Fruit fly (Drosophila melanogaster) whole organism, embryonic: ENCODE measurements around the gene Rab39.

Experiments used
- CG4730 ChIP-seq: fragments of 200-800 bp; sonication (Bioruptor generic); IDR thresholded peaks from 2 replicates; pipeline ENCODE4 v1.3.6; 2022; ENCODE audit warnings: missing biosample characterization, missing genetic modification characterization
- Hr78 ChIP-seq, 2 experiments: fragments of 200-800 bp in 1 of 2; fragments of >200 bp in 1 of 2; sonication (Bioruptor generic) in 1 of 2; optimal IDR thresholded peaks; 2 replicates each; lab custom pipeline; 2017 to 2019; ENCODE audit warnings: missing biosample characterization in 2 of 2, missing genetic modification characterization in 2 of 2, mild to moderate bottlenecking in 1 of 2, moderate library complexity in 1 of 2
- vfl ChIP-seq: fragments of 200-800 bp; sonication (Bioruptor generic); optimal IDR thresholded peaks from 2 replicates; lab custom pipeline; 2016; ENCODE audit warnings: missing biosample characterization, missing genetic modification characterization

DNA sequence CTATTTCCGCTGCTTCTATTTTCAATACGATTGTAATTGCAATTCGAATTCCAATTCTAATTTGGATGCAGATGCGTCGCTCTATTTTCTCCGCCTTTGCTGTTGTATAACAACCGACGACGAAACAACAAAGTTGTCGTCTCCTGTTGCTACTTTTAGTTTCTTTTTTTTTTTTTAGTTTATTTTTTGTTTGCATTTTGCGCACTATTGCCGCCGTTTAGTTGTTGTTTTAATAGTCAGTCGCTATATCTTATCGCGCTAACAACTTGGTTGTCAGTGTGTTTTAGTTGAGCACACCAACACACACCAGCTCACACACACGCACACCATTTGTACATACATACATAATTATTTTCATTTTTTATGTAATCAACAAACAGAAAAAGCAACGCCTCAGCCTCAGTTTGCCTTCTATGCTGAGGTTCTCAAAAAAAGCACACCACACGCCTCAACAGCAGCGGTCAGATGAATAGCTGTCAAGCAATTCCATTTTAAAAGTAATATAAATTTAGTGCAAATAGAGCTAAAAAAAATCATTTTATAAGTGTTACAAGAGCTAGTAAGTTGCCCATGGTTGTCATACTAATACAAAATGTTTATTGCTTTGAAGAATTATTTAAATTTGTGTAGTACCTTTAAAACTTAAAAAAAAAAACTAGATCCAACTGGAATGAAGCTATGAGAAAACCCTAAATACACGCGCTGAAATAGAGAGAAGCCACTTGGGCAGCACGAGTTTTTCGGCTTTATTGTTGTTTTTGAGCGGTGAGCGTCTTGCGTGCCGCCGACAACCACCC lies 33.2 kb upstream of the Rab39 start:
- TF ChIP-seq CG4730 (GFP tag; lab: Robert Waterston, UW): 0 out of 2 replicates have a peak, but pooled peaks have one; percentile 48
- peak; percentile 59 for TF ChIP-seq vfl (GFP tag; lab: Kevin White, UChicago)
- TF ChIP-seq Hr78 (GFP tag; optimal IDR thresholded peaks at IDR 0.05; lab: Kevin White, UChicago): no peak
